Fruit fly (Drosophila melanogaster) Kc167 (cell line): ENCODE data around the gene sol.

Source experiments
- Myc ChIP-seq: fragments of >200 bp; optimal IDR thresholded peaks from 2 replicates; lab custom pipeline; 2017; ENCODE audit warnings: missing external identifiers
- Sin3A ChIP-seq: fragments of >200 bp; optimal IDR thresholded peaks from 2 replicates; lab custom pipeline; 2018; ENCODE audit warnings: missing external identifiers
- h ChIP-seq: fragments of >200 bp; optimal IDR thresholded peaks from 3 replicates; lab custom pipeline; 2018; ENCODE audit warnings: missing external identifiers
- insv ChIP-seq: fragments of >200 bp; optimal IDR thresholded peaks from 3 replicates; lab custom pipeline; 2018; ENCODE audit warnings: missing external identifiers
- ttk ChIP-seq: sonication (Bioruptor generic); optimal IDR thresholded peaks from 2 replicates; lab custom pipeline; 2017; ENCODE audit warnings: missing external identifiers

DNA sequence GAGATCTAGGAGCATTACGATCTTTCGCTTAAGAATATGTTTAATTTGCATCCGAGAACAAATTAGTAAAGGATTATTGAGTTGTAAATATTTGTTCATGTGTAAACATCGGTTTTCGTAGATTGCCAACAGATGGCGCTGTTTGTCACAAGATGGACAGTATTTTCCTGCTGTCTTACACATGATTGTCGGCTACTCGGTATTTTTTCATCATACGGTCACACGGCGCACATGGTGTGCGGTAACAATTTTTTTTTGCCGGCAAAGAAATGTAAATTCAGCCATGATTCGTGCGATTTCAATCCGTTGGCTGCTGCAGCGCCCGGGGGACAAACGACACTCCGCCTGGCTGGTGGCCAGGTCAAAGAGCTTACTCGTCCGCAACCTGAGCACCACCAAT lies 12.8 kb downstream of the sol start, which contains the start of the genes bbx and waw:
- TF ChIP-seq h (lab: Kevin White, UChicago) (no peak), ttk (no peak), Myc (no peak), Sin3A (lab: Kevin White, UChicago) (no peak), insv (no peak)
